Worm (Caenorhabditis elegans) whole organism, L3 larva: ENCODE results near the gene C07G3.8.

Experiments used
- ZK546.5 ChIP-seq: sonication (generic microtip); optimal IDR thresholded peaks from 2 replicates; lab custom pipeline; 2017; ENCODE audit warnings: missing biosample characterization, missing genetic modification characterization
- aly-2 ChIP-seq: fragments of 150-350 bp; optimal IDR thresholded peaks from 2 replicates; lab custom pipeline; 2014; ENCODE audit warnings: missing biosample characterization, missing genetic modification characterization
- ama-1 ChIP-seq: fragments of 150-350 bp; optimal IDR thresholded peaks from 2 replicates; lab custom pipeline; 2018
- egl-27 ChIP-seq: sonication (generic microtip); optimal IDR thresholded peaks from 4 replicates; lab custom pipeline; 2017; ENCODE audit warnings: missing biosample characterization, missing genetic modification reagents, missing genetic modification characterization
- egl-5 ChIP-seq: fragments of 150-350 bp; optimal IDR thresholded peaks from 2 replicates; lab custom pipeline; 2017; ENCODE audit warnings: missing biosample characterization, missing genetic modification reagents, missing genetic modification characterization, inconsistent platforms
- elt-2 ChIP-seq: sonication (generic microtip); optimal IDR thresholded peaks from 2 replicates; lab custom pipeline; 2016; ENCODE audit warnings: missing genetic modification reagents, mild to moderate bottlenecking, missing genetic modification characterization, missing compliant biosample characterization
- elt-3 ChIP-seq, 3 experiments: fragments of 150-350 bp in 1 of 3; sonication (generic microtip) in 2 of 3; optimal IDR thresholded peaks; 2 replicates in 2 of 3; 4 replicates in 1 of 3; lab custom pipeline; 2014 to 2017; ENCODE audit warnings: missing biosample characterization in 3 of 3, missing genetic modification characterization in 3 of 3
- fkh-10 ChIP-seq: sonication (generic microtip); optimal IDR thresholded peaks from 2 replicates; lab custom pipeline; 2017; ENCODE audit warnings: missing biosample characterization, missing genetic modification reagents, missing genetic modification characterization
- fkh-2 ChIP-seq: fragments of 150-350 bp; optimal IDR thresholded peaks from 2 replicates; lab custom pipeline; 2014; ENCODE audit warnings: missing biosample characterization, missing genetic modification reagents, missing genetic modification characterization
- hmg-11 ChIP-seq: sonication (generic microtip); optimal IDR thresholded peaks from 2 replicates; lab custom pipeline; 2016; ENCODE audit warnings: missing genetic modification characterization, missing compliant biosample characterization
- jun-1 ChIP-seq: fragments of 150-350 bp; optimal IDR thresholded peaks from 2 replicates; lab custom pipeline; 2014; ENCODE audit warnings: missing biosample characterization, missing genetic modification reagents, missing genetic modification characterization
- lin-15B ChIP-seq: fragments of 150-350 bp; optimal IDR thresholded peaks from 2 replicates; lab custom pipeline; 2014; ENCODE audit warnings: missing biosample characterization, missing genetic modification characterization
- lin-39 ChIP-seq: fragments of 150-350 bp; optimal IDR thresholded peaks from 2 replicates; lab custom pipeline; 2018; ENCODE audit warnings: missing biosample characterization, missing genetic modification reagents, missing genetic modification characterization
- mdl-1 ChIP-seq: fragments of 150-350 bp; optimal IDR thresholded peaks from 2 replicates; lab custom pipeline; 2014; ENCODE audit warnings: missing biosample characterization, missing genetic modification characterization
- mml-1 ChIP-seq: fragments of 150-350 bp; sonication (generic microtip); optimal IDR thresholded peaks from 3 replicates; lab custom pipeline; 2014; ENCODE audit warnings: missing biosample characterization, missing genetic modification characterization
- nfya-1 ChIP-seq: sonication (generic microtip); optimal IDR thresholded peaks from 2 replicates; lab custom pipeline; 2017; ENCODE audit warnings: missing genetic modification characterization, mild to moderate bottlenecking, missing compliant biosample characterization, antibody characterized with exemption, moderate library complexity; ENCODE audit not compliant: insufficient read depth
- nhr-11 ChIP-seq: fragments of 150-350 bp; optimal IDR thresholded peaks from 2 replicates; lab custom pipeline; 2014; ENCODE audit warnings: missing biosample characterization, missing genetic modification characterization
- nhr-12 ChIP-seq: fragments of 150-350 bp; optimal IDR thresholded peaks from 2 replicates; lab custom pipeline; 2014; ENCODE audit warnings: missing biosample characterization, missing genetic modification characterization
- nhr-23 ChIP-seq: fragments of 150-350 bp; optimal IDR thresholded peaks from 2 replicates; lab custom pipeline; 2014; ENCODE audit warnings: missing biosample characterization, missing genetic modification reagents, missing genetic modification characterization
- nhr-237 ChIP-seq: fragments of 150-350 bp; optimal IDR thresholded peaks from 2 replicates; lab custom pipeline; 2014; ENCODE audit warnings: missing biosample characterization, missing genetic modification characterization
- nhr-25 ChIP-seq: sonication (generic microtip); optimal IDR thresholded peaks from 2 replicates; lab custom pipeline; 2017; ENCODE audit warnings: missing biosample characterization, missing genetic modification characterization
- nhr-28 ChIP-seq: fragments of 150-350 bp; optimal IDR thresholded peaks from 2 replicates; lab custom pipeline; 2014; ENCODE audit warnings: missing biosample characterization, missing genetic modification characterization
- nhr-43 ChIP-seq: sonication (generic microtip); optimal IDR thresholded peaks from 2 replicates; lab custom pipeline; 2016; ENCODE audit warnings: mild to moderate bottlenecking, missing genetic modification characterization, missing compliant biosample characterization; ENCODE audit not compliant: poor library complexity, severe bottlenecking
- nhr-67 ChIP-seq: fragments of 150-350 bp; optimal IDR thresholded peaks from 2 replicates; lab custom pipeline; 2014; ENCODE audit warnings: missing biosample characterization, missing genetic modification characterization
- nhr-77 ChIP-seq: fragments of 150-350 bp; optimal IDR thresholded peaks from 2 replicates; lab custom pipeline; 2014; ENCODE audit warnings: missing biosample characterization, missing genetic modification characterization
- pqm-1 ChIP-seq: fragments of 150-350 bp; optimal IDR thresholded peaks from 2 replicates; lab custom pipeline; 2017; ENCODE audit warnings: missing biosample characterization, missing genetic modification characterization, inconsistent platforms
- skn-1 ChIP-seq: fragments of 150-350 bp; optimal IDR thresholded peaks from 2 replicates; lab custom pipeline; 2014; ENCODE audit warnings: missing biosample characterization, missing genetic modification characterization
- tbx-2 ChIP-seq: sonication (generic microtip); optimal IDR thresholded peaks from 2 replicates; lab custom pipeline; 2016; ENCODE audit warnings: mild to moderate bottlenecking, missing genetic modification characterization, missing compliant biosample characterization
- unc-39 ChIP-seq: sonication (generic microtip); optimal IDR thresholded peaks from 4 replicates; lab custom pipeline; 2017; ENCODE audit warnings: missing biosample characterization, missing genetic modification characterization
- zag-1 ChIP-seq: fragments of 150-350 bp; optimal IDR thresholded peaks from 2 replicates; lab custom pipeline; 2014; ENCODE audit warnings: missing biosample characterization, missing genetic modification characterization
- ztf-4 ChIP-seq: fragments of 150-350 bp; optimal IDR thresholded peaks from 2 replicates; lab custom pipeline; 2014; ENCODE audit warnings: missing biosample characterization, missing genetic modification characterization

C07G3.8 gene

ce11 chrV:3541117-3541516 is 39.2 kb upstream of the C07G3.8 start, which contains the start of gene srbc-67:
Gene srbc-67 (minus strand): TSS chrV:3541217.
- no peak for TF ChIP-seq jun-1 (tag; lab: Kevin White, UChicago)
- TF ChIP-seq nhr-77 (tag; lab: Kevin White, UChicago), result no peak
- TF ChIP-seq egl-5 (tag; lab: Kevin White, UChicago), result no peak
- no peak for TF ChIP-seq lin-39 (tag; lab: Kevin White, UChicago)
- TF ChIP-seq nhr-67 (tag; lab: Kevin White, UChicago), result no peak
- TF ChIP-seq nhr-28 (tag; lab: Kevin White, UChicago), result no peak
- no peak for TF ChIP-seq pqm-1
- no peak for TF ChIP-seq nhr-23 (tag; lab: Kevin White, UChicago)
- TF ChIP-seq aly-2 (tag; lab: Kevin White, UChicago), result no peak
- no peak for TF ChIP-seq unc-39 (tag; lab: Kevin White, UChicago)
- TF ChIP-seq, all 47 proteins: peak for 0

ce11 chrV:3538307-3538706 is 36.4 kb upstream of the C07G3.8 start, which contains the start of gene nhr-93:
Gene nhr-93 (minus strand): TSS chrV:3538407.
- TF ChIP-seq egl-5 (tag; lab: Kevin White, UChicago) (no peak), nhr-28 (tag; lab: Kevin White, UChicago) (no peak), jun-1 (tag; lab: Kevin White, UChicago) (no peak), nhr-43 (tag; lab: Kevin White, UChicago) (no peak), nhr-11 (tag; lab: Kevin White, UChicago) (no peak), mdl-1 (tag; lab: Kevin White, UChicago) (no peak), nfya-1 (tag; lab: Kevin White, UChicago) (no peak), unc-39 (tag; lab: Kevin White, UChicago) (no peak), nhr-77 (tag; lab: Kevin White, UChicago) (no peak)

ce11 chrV:3535260-3535659 is 33.3 kb upstream of the C07G3.8 start, which contains the start of gene nhr-221:
Gene nhr-221 (minus strand): TSS chrV:3535360.
- no peak for TF ChIP-seq ZK546.5 (tag; lab: Kevin White, UChicago)
- no peak for TF ChIP-seq egl-27
- no peak for TF ChIP-seq fkh-2 (tag; lab: Kevin White, UChicago)
- TF ChIP-seq egl-5 (tag; lab: Kevin White, UChicago), result no peak
- no peak for TF ChIP-seq ztf-4 (tag; lab: Kevin White, UChicago)
- no peak for TF ChIP-seq nhr-43 (tag; lab: Kevin White, UChicago)
- no peak for TF ChIP-seq nhr-11 (tag; lab: Kevin White, UChicago)
- no peak for TF ChIP-seq nhr-28 (tag; lab: Kevin White, UChicago)
- TF ChIP-seq ama-1, result no peak
- TF ChIP-seq aly-2 (tag; lab: Kevin White, UChicago), result no peak
- TF ChIP-seq nhr-25, result no peak
- TF ChIP-seq nhr-12, result no peak
- no peak for TF ChIP-seq lin-15B

DNA sequence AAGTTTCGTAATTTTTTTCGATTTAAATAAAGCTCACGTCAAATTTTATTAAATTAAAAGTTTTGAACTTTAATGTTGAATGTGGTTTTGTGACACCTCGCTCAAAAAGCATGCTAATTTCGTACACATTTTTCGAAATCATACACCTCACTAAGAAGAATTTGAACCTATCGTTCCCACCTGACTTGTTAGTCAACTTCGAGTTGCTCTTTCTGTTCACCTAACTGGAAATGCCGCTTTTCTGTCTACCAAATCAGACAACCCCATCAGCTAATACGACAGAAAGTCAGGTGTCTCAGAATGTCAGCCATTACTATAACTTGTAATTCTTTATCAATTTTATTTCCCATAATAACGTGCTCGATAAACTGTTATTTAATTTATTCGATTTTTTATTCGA is 28.5 kb upstream of the C07G3.8 start, which contains the start of gene srbc-66:
srbc-66 (plus strand) TSS at position 301 of the 400 bp plus-strand sequence.
- TF ChIP-seq hmg-11 (tag; lab: Kevin White, UChicago) (no peak), elt-2 (tag; lab: Kevin White, UChicago) (no peak), pqm-1 (no peak), ZK546.5 (tag; lab: Kevin White, UChicago) (no peak), zag-1 (no peak), nfya-1 (tag; lab: Kevin White, UChicago) (no peak)

- TF ChIP-seq nhr-77 (tag; lab: Kevin White, UChicago), result no peak
- no peak for TF ChIP-seq elt-3 (tag; optimal IDR thresholded peaks at IDR 0.05; lab: Kevin White, UChicago)
- no peak for TF ChIP-seq mdl-1 (tag; lab: Kevin White, UChicago)
- no peak for TF ChIP-seq fkh-10 (GFP tag; lab: Kevin White, UChicago)
- TF ChIP-seq unc-39 (tag; lab: Kevin White, UChicago), result no peak
- no peak for TF ChIP-seq nhr-237 (tag; lab: Kevin White, UChicago)
- TF ChIP-seq mml-1 (tag; lab: Kevin White, UChicago), result no peak
- TF ChIP-seq jun-1 (tag; lab: Kevin White, UChicago), result no peak
- no peak for TF ChIP-seq skn-1 (tag; lab: Kevin White, UChicago)
- TF ChIP-seq tbx-2 (tag; lab: Kevin White, UChicago), result no peak
- no peak for TF ChIP-seq egl-5 (tag; lab: Kevin White, UChicago)
Observed at ce11 chrV:3526882-3527281, 24.9 kb upstream of the C07G3.8 start, which contains the start of gene str-260. Gene str-260 (plus strand): TSS chrV:3527182.
